Fruit fly (Drosophila melanogaster): ENCODE measurements around the gene CG31917.

CG31917 gene

DNA sequence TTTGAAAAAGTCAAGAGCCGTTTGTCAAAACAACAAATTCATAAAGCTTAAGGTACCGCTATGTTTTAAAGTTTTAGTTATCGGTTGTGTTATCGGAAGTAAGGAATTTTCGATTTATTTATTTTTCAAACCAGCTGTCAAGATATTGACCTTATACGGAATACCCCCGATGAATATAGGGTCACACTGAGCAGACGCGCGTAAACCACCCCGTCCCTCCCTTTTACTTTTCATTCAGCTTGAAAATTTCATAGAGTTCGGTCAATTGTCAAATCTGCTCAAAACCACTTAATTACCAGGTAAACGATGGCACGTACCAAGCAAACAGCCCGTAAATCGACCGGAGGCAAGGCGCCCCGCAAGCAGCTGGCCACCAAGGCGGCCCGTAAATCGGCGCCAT, 44.3 kb upstream of the CG31917 start, which contains the start of the genes CG14036 and His3.3A (continued):
- TF ChIP-seq CG18476 (GFP tag; optimal IDR thresholded peaks at IDR 0.05) = no peak
- no peak for TF ChIP-seq pfk (GFP tag; optimal IDR thresholded peaks at IDR 0.05)
- no peak for TF ChIP-seq Dek (tag; optimal IDR thresholded peaks at IDR 0.05)
- peak; percentile 41; the same call in 1 of the 2 replicates for TF ChIP-seq E2f1 (GFP tag; IDR thresholded peaks at IDR 0.05)
- no peak for TF ChIP-seq CG17612 (GFP tag; IDR thresholded peaks at IDR 0.05)
- TF ChIP-seq p53 (GFP tag; optimal IDR thresholded peaks at IDR 0.05) = no peak
- peak; percentile 73 for TF ChIP-seq gfzf (GFP tag; optimal IDR thresholded peaks at IDR 0.05)
- no peak for TF ChIP-seq corto (GFP tag; optimal IDR thresholded peaks at IDR 0.05)
- TF ChIP-seq lov (optimal IDR thresholded peaks at IDR 0.05) = no peak
- no peak for TF ChIP-seq lov (GFP tag; IDR thresholded peaks at IDR 0.05)
- no peak for TF ChIP-seq CkIIα-i1 (GFP tag; IDR thresholded peaks at IDR 0.05)
- TF ChIP-seq Myb (GFP tag; optimal IDR thresholded peaks at IDR 0.05) = peak; percentile 75
- no peak for TF ChIP-seq CG7745 (tag; optimal IDR thresholded peaks at IDR 0.05)
- TF ChIP-seq ci (GFP tag; IDR thresholded peaks at IDR 0.05) = peak; percentile 58; the same call in 1 of the 3 replicates
- no peak for TF ChIP-seq Hey (tag; optimal IDR thresholded peaks at IDR 0.05)
- peak; percentile 72 for TF ChIP-seq stwl (tag; optimal IDR thresholded peaks at IDR 0.05)
- TF ChIP-seq CG32532 (GFP tag; IDR thresholded peaks at IDR 0.05) = no peak
- no peak for TF ChIP-seq cas (GFP tag; IDR thresholded peaks at IDR 0.05)
- TF ChIP-seq CG10209 (GFP tag; optimal IDR thresholded peaks at IDR 0.05) = no peak
- no peak for TF ChIP-seq CG11398 (GFP tag; optimal IDR thresholded peaks at IDR 0.05)
- TF ChIP-seq dan (GFP tag; IDR thresholded peaks at IDR 0.05) = no peak
- no peak for TF ChIP-seq repo (GFP tag; optimal IDR thresholded peaks at IDR 0.05)
- no peak for TF ChIP-seq jing (GFP tag; optimal IDR thresholded peaks at IDR 0.05)
- TF ChIP-seq CG12104 (GFP tag; optimal IDR thresholded peaks at IDR 0.05) = no peak
- TF ChIP-seq CG6683 (GFP tag; optimal IDR thresholded peaks at IDR 0.05) = no peak
- TF ChIP-seq CrebB (tag; optimal IDR thresholded peaks at IDR 0.05) = no peak
- TF ChIP-seq btn (GFP tag; optimal IDR thresholded peaks at IDR 0.05) = no peak
- TF ChIP-seq CG15011 (GFP tag; optimal IDR thresholded peaks at IDR 0.05) = no peak
- no peak for TF ChIP-seq pum (GFP tag; optimal IDR thresholded peaks at IDR 0.05)
- TF ChIP-seq CG14710 (tag; optimal IDR thresholded peaks at IDR 0.05) = peak; percentile 97
- no peak for TF ChIP-seq cad (GFP tag; optimal IDR thresholded peaks at IDR 0.05)
- TF ChIP-seq CG5245 (GFP tag; optimal IDR thresholded peaks at IDR 0.05) = no peak
- TF ChIP-seq Adf1 (GFP tag; IDR thresholded peaks at IDR 0.05) = no peak
- no peak for TF ChIP-seq nau (GFP tag; optimal IDR thresholded peaks at IDR 0.05)
- no peak for TF ChIP-seq CG3065 (GFP tag; optimal IDR thresholded peaks at IDR 0.05)
- peak; percentile 21 for TF ChIP-seq shn (GFP tag; optimal IDR thresholded peaks at IDR 0.05)
- no peak for TF ChIP-seq onecut (GFP tag; IDR thresholded peaks at IDR 0.05)
- peak; percentile 30 for TF ChIP-seq ftz-f1 (GFP tag; optimal IDR thresholded peaks at IDR 0.05)
- TF ChIP-seq CG13123 (GFP tag; optimal IDR thresholded peaks at IDR 0.05) = no peak
- no peak for TF ChIP-seq CG9437 (GFP tag; optimal IDR thresholded peaks at IDR 0.05)
- TF ChIP-seq CG10147 (GFP tag; optimal IDR thresholded peaks at IDR 0.05) = no peak
- TF ChIP-seq Antp (GFP tag; optimal IDR thresholded peaks at IDR 0.05) = no peak
- TF ChIP-seq CG4854 (GFP tag; optimal IDR thresholded peaks at IDR 0.05) = no peak
- TF ChIP-seq Lhr (GFP tag; optimal IDR thresholded peaks at IDR 0.05) = no peak
- TF ChIP-seq CG42726 (GFP tag; IDR thresholded peaks at IDR 0.05; ENCODE audit: partially characterized antibody) = peak; percentile 59; the same call in 1 of the 2 replicates
- no peak for TF ChIP-seq tll (GFP tag; optimal IDR thresholded peaks at IDR 0.05)
- TF ChIP-seq Nf-YC (tag; optimal IDR thresholded peaks at IDR 0.05) = peak; percentile 37
- TF ChIP-seq Dref (GFP tag; IDR thresholded peaks at IDR 0.05) = peak; percentile 91
- no peak for TF ChIP-seq CG18011 (GFP tag; optimal IDR thresholded peaks at IDR 0.05)
- no peak for TF ChIP-seq az2 (GFP tag; optimal IDR thresholded peaks at IDR 0.05)
- no peak for TF ChIP-seq Dip3 (GFP tag; optimal IDR thresholded peaks at IDR 0.05)
- TF ChIP-seq gsb-n (tag; optimal IDR thresholded peaks at IDR 0.05) = no peak

Data from whole organism, embryonic.